Fruit fly (Drosophila melanogaster): ENCODE results near the gene CG5961.

CG5961 gene

dm6 chr3R:12449617-12450242, 10.4 kb downstream of the CG5961 start (continued):
- TF ChIP-seq CG12071 (GFP tag; optimal IDR thresholded peaks at IDR 0.05), result peak; percentile 18
- TF ChIP-seq CG1832 (GFP tag; optimal IDR thresholded peaks at IDR 0.05), result peak; percentile 15
- no peak for TF ChIP-seq CG11696 (GFP tag; IDR thresholded peaks at IDR 0.05)
- peak; percentile 56 for TF ChIP-seq sens (GFP tag)
- TF ChIP-seq chn (GFP tag; optimal IDR thresholded peaks at IDR 0.05), result peak; percentile 49
- no peak for TF ChIP-seq disco-r (GFP tag; optimal IDR thresholded peaks at IDR 0.05)
- TF ChIP-seq seq (GFP tag; IDR thresholded peaks at IDR 0.05), result peak; percentile 48
- peak; percentile 14; the same call in 1 of the 3 replicates for TF ChIP-seq row (GFP tag; IDR thresholded peaks at IDR 0.05)
- peak; percentile 75 for TF ChIP-seq Med (GFP tag)
- TF ChIP-seq pan (optimal IDR thresholded peaks at IDR 0.05), result no peak
- peak in 1 of 2 experiments; percentile 7 for TF ChIP-seq pan (GFP tag; optimal IDR thresholded peaks at IDR 0.05 in 1 of 2, IDR thresholded peaks at IDR 0.05 in 1 of 2)
- 0 out of 3 replicates have a peak, but pooled peaks have one; percentile 31 for TF ChIP-seq CG6175 (GFP tag; IDR thresholded peaks at IDR 0.05)
- 0 out of 3 replicates have a peak, but pooled peaks have one; percentile 3 for TF ChIP-seq otp (GFP tag; IDR thresholded peaks at IDR 0.05)
- TF ChIP-seq CG6689 (GFP tag; IDR thresholded peaks at IDR 0.05), result no peak; the same call in 1 of the 2 replicates
- no peak for TF ChIP-seq CG13287 (GFP tag; IDR thresholded peaks at IDR 0.05; ENCODE audit: partially characterized antibody)
- TF ChIP-seq ATbp (GFP tag; optimal IDR thresholded peaks at IDR 0.05), result peak; percentile 20
- TF ChIP-seq zf30C (GFP tag; optimal IDR thresholded peaks at IDR 0.05), result peak; percentile 72
- peak; percentile 46; the same call in 1 of the 2 replicates for TF ChIP-seq CG32767 (GFP tag; IDR thresholded peaks at IDR 0.05)

- peak; percentile 85 for TF ChIP-seq amos (GFP tag; IDR thresholded peaks at IDR 0.05; ENCODE audit: partially characterized antibody)
- TF ChIP-seq TFAM (GFP tag; optimal IDR thresholded peaks at IDR 0.05), result peak; percentile 96
- peak; percentile 91 for TF ChIP-seq Neu2 (GFP tag; optimal IDR thresholded peaks at IDR 0.05; ENCODE audit: borderline replicate concordance)
- TF ChIP-seq CG18619 (GFP tag; optimal IDR thresholded peaks at IDR 0.05), result peak; percentile 100
- TF ChIP-seq D19B (GFP tag; optimal IDR thresholded peaks at IDR 0.05), result peak; percentile 97
- peak; percentile 100 for TF ChIP-seq sob (GFP tag; IDR thresholded peaks at IDR 0.05)
- TF ChIP-seq CG31224 (GFP tag; IDR thresholded peaks at IDR 0.05), result peak; percentile 98
- TF ChIP-seq CG6689 (GFP tag; IDR thresholded peaks at IDR 0.05), result peak; percentile 100
- TF ChIP-seq HmgZ (tag; optimal IDR thresholded peaks at IDR 0.05), result peak; percentile 100
- peak; percentile 97 for TF ChIP-seq chinmo (GFP tag; IDR thresholded peaks at IDR 0.05; ENCODE audit: partially characterized antibody)
- TF ChIP-seq Dip3 (GFP tag; optimal IDR thresholded peaks at IDR 0.05), result peak; percentile 99
- peak; percentile 100 for TF ChIP-seq Nf-YA (GFP tag; IDR thresholded peaks at IDR 0.05)
- TF ChIP-seq gsb (GFP tag; IDR thresholded peaks at IDR 0.05), result peak; percentile 100
- TF ChIP-seq NfI (GFP tag; optimal IDR thresholded peaks at IDR 0.05), result peak; percentile 100
- TF ChIP-seq CG11504 (tag; optimal IDR thresholded peaks at IDR 0.05), result peak; percentile 99
- no peak for TF ChIP-seq hth (optimal IDR thresholded peaks at IDR 0.05)
- TF ChIP-seq ash1 (GFP tag; optimal IDR thresholded peaks at IDR 0.05), result peak; percentile 98
- TF ChIP-seq mld (GFP tag; IDR thresholded peaks at IDR 0.05; ENCODE audit: partially characterized antibody), result no peak; the same call in 2 of the 3 replicates
- peak; percentile 100 for TF ChIP-seq sqz (GFP tag; optimal IDR thresholded peaks at IDR 0.05)
- peak; percentile 100 for TF ChIP-seq CG11093 (GFP tag; IDR thresholded peaks at IDR 0.05)
- TF ChIP-seq CG33213 (GFP tag; optimal IDR thresholded peaks at IDR 0.05), result peak; percentile 99
- TF ChIP-seq dimm (GFP tag; IDR thresholded peaks at IDR 0.05), result peak; percentile 99
- TF ChIP-seq gro (GFP tag; optimal IDR thresholded peaks at IDR 0.05), result peak; percentile 99
- peak; percentile 99 for TF ChIP-seq C15 (GFP tag; IDR thresholded peaks at IDR 0.05)
- TF ChIP-seq CG2120 (GFP tag; optimal IDR thresholded peaks at IDR 0.05), result peak; percentile 100
- peak; percentile 100 for TF ChIP-seq az2 (GFP tag; optimal IDR thresholded peaks at IDR 0.05)
- TF ChIP-seq onecut (GFP tag; IDR thresholded peaks at IDR 0.05), result peak; percentile 100
- TF ChIP-seq CG14965 (GFP tag; optimal IDR thresholded peaks at IDR 0.05; ENCODE audit: borderline replicate concordance), result peak; percentile 92
- TF ChIP-seq hbn (GFP tag; IDR thresholded peaks at IDR 0.05; ENCODE audit: partially characterized antibody), result peak; percentile 86
- no peak for TF ChIP-seq cad (GFP tag; optimal IDR thresholded peaks at IDR 0.05)
- TF ChIP-seq Six4 (GFP tag; optimal IDR thresholded peaks at IDR 0.05), result peak; percentile 99
- TF ChIP-seq sna (GFP tag; IDR thresholded peaks at IDR 0.05; ENCODE audit: partially characterized antibody), result peak; percentile 85
- peak; percentile 100 for TF ChIP-seq CrebB (tag; optimal IDR thresholded peaks at IDR 0.05)
Measured at dm6 chr3R:12448889-12449314, 11.2 kb downstream of the CG5961 start, which contains the start of gene CG18549. Gene CG18549, plus strand, starts transcription at chr3R:12449296.
